Fruit fly (Drosophila melanogaster): ENCODE measurements around the gene CG8003.

CG8003 gene

dm6 chr3L:10683899-10684340 is 22.6 kb downstream of the CG8003 start (continued):
- TF ChIP-seq CG5180 (GFP tag; optimal IDR thresholded peaks at IDR 0.05) (peak; percentile 66), CG10565 (GFP tag; optimal IDR thresholded peaks at IDR 0.05) (no peak), Optix (GFP tag; IDR thresholded peaks at IDR 0.05) (peak; percentile 62; the same call in 1 of the 3 replicates), Mes4 (GFP tag; optimal IDR thresholded peaks at IDR 0.05) (peak; percentile 59), Hr3 (GFP tag; optimal IDR thresholded peaks at IDR 0.05) (peak; percentile 36), rib (GFP tag; IDR thresholded peaks at IDR 0.05) (0 out of 2 replicates have a peak, but pooled peaks have one; percentile 26), CG3281 (GFP tag; optimal IDR thresholded peaks at IDR 0.05) (peak; percentile 64), ems (GFP tag; optimal IDR thresholded peaks at IDR 0.05) (peak; percentile 81), CG15601 (tag; optimal IDR thresholded peaks at IDR 0.05) (peak; percentile 15), insv (GFP tag; optimal IDR thresholded peaks at IDR 0.05) (no peak), Bteb2 (GFP tag; optimal IDR thresholded peaks at IDR 0.05) (no peak), TFAM (GFP tag; optimal IDR thresholded peaks at IDR 0.05) (no peak), CG11093 (GFP tag; IDR thresholded peaks at IDR 0.05) (0 out of 3 replicates have a peak, but pooled peaks have one; percentile 61), btn (GFP tag; optimal IDR thresholded peaks at IDR 0.05) (peak; percentile 13), CG3995 (GFP tag; optimal IDR thresholded peaks at IDR 0.05) (peak; percentile 27), CG7357 (GFP tag; IDR thresholded peaks at IDR 0.05) (peak; percentile 62; the same call in 1 of the 3 replicates), schlank (tag; optimal IDR thresholded peaks at IDR 0.05) (no peak), CG31365 (tag; optimal IDR thresholded peaks at IDR 0.05) (no peak), Camta (GFP tag; optimal IDR thresholded peaks at IDR 0.05) (peak; percentile 52), da (GFP tag; optimal IDR thresholded peaks at IDR 0.05) (no peak), Doc3 (GFP tag; IDR thresholded peaks at IDR 0.05; ENCODE audit: partially characterized antibody) (no peak), CG14441 (GFP tag; IDR thresholded peaks at IDR 0.05) (peak; percentile 68), CG16863 (GFP tag; optimal IDR thresholded peaks at IDR 0.05) (peak; percentile 12), pita (GFP tag; optimal IDR thresholded peaks at IDR 0.05) (no peak), Scr (GFP tag; IDR thresholded peaks at IDR 0.05; ENCODE audit: partially characterized antibody) (no peak), CG9609 (GFP tag; optimal IDR thresholded peaks at IDR 0.05) (peak; percentile 32), dpn (GFP tag; optimal IDR thresholded peaks at IDR 0.05) (peak; percentile 53 to 74), Ets97D (GFP tag; optimal IDR thresholded peaks at IDR 0.05) (no peak), CG10209 (GFP tag; optimal IDR thresholded peaks at IDR 0.05) (peak; percentile 64), CG11085 (GFP tag; IDR thresholded peaks at IDR 0.05) (no peak), oc (tag; optimal IDR thresholded peaks at IDR 0.05) (no peak), seq (GFP tag; IDR thresholded peaks at IDR 0.05) (0 out of 2 replicates have a peak, but pooled peaks have one; percentile 65), CG12155 (GFP tag; optimal IDR thresholded peaks at IDR 0.05) (no peak), CG13123 (GFP tag; optimal IDR thresholded peaks at IDR 0.05) (no peak), Lim3 (GFP tag; IDR thresholded peaks at IDR 0.05) (no peak), onecut (GFP tag; IDR thresholded peaks at IDR 0.05) (peak; percentile 57), CG6813 (GFP tag; optimal IDR thresholded peaks at IDR 0.05) (no peak), CG8765 (GFP tag; IDR thresholded peaks at IDR 0.05) (no peak), CG10462 (GFP tag; optimal IDR thresholded peaks at IDR 0.05) (peak; percentile 44), CG4328 (GFP tag; optimal IDR thresholded peaks at IDR 0.05) (no peak), Fer1 (GFP tag; optimal IDR thresholded peaks at IDR 0.05) (peak; percentile 61), luna (GFP tag; optimal IDR thresholded peaks at IDR 0.05) (no peak), nerfin-2 (GFP tag; IDR thresholded peaks at IDR 0.05; ENCODE audit: partially characterized antibody) (no peak), nmo (GFP tag; optimal IDR thresholded peaks at IDR 0.05) (peak; percentile 83), dati (GFP tag; IDR thresholded peaks at IDR 0.05) (no peak), CG8281 (tag; optimal IDR thresholded peaks at IDR 0.05) (no peak), ham (GFP tag; IDR thresholded peaks at IDR 0.05) (no peak), crc (GFP tag; optimal IDR thresholded peaks at IDR 0.05) (no peak), Elba2 (GFP tag; optimal IDR thresholded peaks at IDR 0.05) (no peak), CG12942 (GFP tag; optimal IDR thresholded peaks at IDR 0.05) (peak; percentile 41), CG7786 (GFP tag; optimal IDR thresholded peaks at IDR 0.05) (peak; percentile 57)

Measured in whole organism, embryonic.